Worm (Caenorhabditis elegans): ENCODE measurements around the gene svh-2.

svh-2 gene

ce11 chrX:6533038-6533437 lies 20.0 kb upstream of the svh-2 start:
- no peak for TF ChIP-seq ref-1 (GFP tag; conservative IDR thresholded peaks at IDR 0.05)
- TF ChIP-seq klf-2 (GFP tag; conservative IDR thresholded peaks at IDR 0.05): no peak
- TF ChIP-seq tab-1 (GFP tag; IDR thresholded peaks at IDR 0.05): no peak
- no peak for TF ChIP-seq T22C8.4 (GFP tag; IDR thresholded peaks at IDR 0.05)
- no peak for TF ChIP-seq ztf-23 (GFP tag; IDR thresholded peaks at IDR 0.05)
- no peak for TF ChIP-seq ztf-29 (GFP tag; IDR thresholded peaks at IDR 0.05)
- no peak for TF ChIP-seq cog-1 (tag; optimal IDR thresholded peaks at IDR 0.05)
- no peak for TF ChIP-seq med-1 (GFP tag; optimal IDR thresholded peaks at IDR 0.05; ENCODE audit: insufficient read depth)
- TF ChIP-seq flt-1 (GFP tag; IDR thresholded peaks at IDR 0.05): no peak

DNA sequence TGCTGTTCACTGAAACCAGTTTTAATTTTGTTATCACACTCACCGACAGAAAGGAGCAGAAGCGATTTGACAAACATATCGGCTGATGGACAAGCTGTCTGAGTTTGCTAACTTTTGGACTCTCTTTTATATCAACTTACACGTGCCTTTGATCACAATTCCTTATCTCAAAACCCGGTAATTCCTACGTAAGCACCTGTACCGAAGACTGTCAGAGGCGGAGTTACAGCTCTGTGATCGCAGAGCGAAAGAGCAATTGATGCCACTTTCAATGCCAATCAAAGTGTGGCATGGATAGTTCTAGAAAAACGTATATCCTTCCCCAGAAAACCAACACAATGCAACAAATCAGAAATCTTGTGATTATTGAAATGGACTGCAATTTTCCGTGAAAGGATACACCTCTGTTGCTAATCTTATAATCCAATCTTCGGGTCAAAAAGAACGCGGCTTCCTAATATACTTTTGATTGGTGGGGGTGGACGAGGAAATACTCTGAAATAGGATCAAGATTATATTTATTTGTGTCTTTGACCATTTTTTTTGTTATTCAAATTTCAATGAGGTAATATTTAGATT lies 16.3 kb upstream of the svh-2 start, which contains the start of gene ilys-5:
TSS of gene ilys-5 (minus strand) at position 140 of the 579 bp plus-strand sequence.
- TF ChIP-seq klf-2 (GFP tag; conservative IDR thresholded peaks at IDR 0.05) (no peak), tab-1 (GFP tag; IDR thresholded peaks at IDR 0.05) (no peak), T22C8.4 (GFP tag; IDR thresholded peaks at IDR 0.05) (no peak)

- TF ChIP-seq klf-2 (GFP tag; conservative IDR thresholded peaks at IDR 0.05) (no peak), med-1 (GFP tag; optimal IDR thresholded peaks at IDR 0.05; ENCODE audit: insufficient read depth) (no peak), tab-1 (GFP tag; IDR thresholded peaks at IDR 0.05) (no peak), cog-1 (tag; optimal IDR thresholded peaks at IDR 0.05) (no peak), flt-1 (GFP tag; IDR thresholded peaks at IDR 0.05) (no peak), ref-1 (GFP tag; conservative IDR thresholded peaks at IDR 0.05) (no peak), ztf-29 (GFP tag; IDR thresholded peaks at IDR 0.05) (no peak), ztf-23 (GFP tag; IDR thresholded peaks at IDR 0.05) (no peak), T22C8.4 (GFP tag; IDR thresholded peaks at IDR 0.05) (no peak)
These were observed 15.0 kb upstream of the svh-2 start for ce11 chrX:6538068-6538467.

ce11 chrX:6542692-6543091 lies 10.4 kb upstream of the svh-2 start, which contains the start of gene T14E8.2:
Gene T14E8.2, plus strand, starts transcription at chrX:6542992.
- no peak for TF ChIP-seq cog-1 (tag; optimal IDR thresholded peaks at IDR 0.05)
- no peak for TF ChIP-seq flt-1 (GFP tag; IDR thresholded peaks at IDR 0.05)
- no peak for TF ChIP-seq ztf-23 (GFP tag; IDR thresholded peaks at IDR 0.05)
- TF ChIP-seq klf-2 (GFP tag; conservative IDR thresholded peaks at IDR 0.05): no peak
- no peak for TF ChIP-seq ref-1 (GFP tag; conservative IDR thresholded peaks at IDR 0.05)
- TF ChIP-seq med-1 (GFP tag; optimal IDR thresholded peaks at IDR 0.05; ENCODE audit: insufficient read depth): no peak
- no peak for TF ChIP-seq tab-1 (GFP tag; IDR thresholded peaks at IDR 0.05)
- no peak for TF ChIP-seq T22C8.4 (GFP tag; IDR thresholded peaks at IDR 0.05)
- TF ChIP-seq ztf-29 (GFP tag; IDR thresholded peaks at IDR 0.05): no peak

DNA sequence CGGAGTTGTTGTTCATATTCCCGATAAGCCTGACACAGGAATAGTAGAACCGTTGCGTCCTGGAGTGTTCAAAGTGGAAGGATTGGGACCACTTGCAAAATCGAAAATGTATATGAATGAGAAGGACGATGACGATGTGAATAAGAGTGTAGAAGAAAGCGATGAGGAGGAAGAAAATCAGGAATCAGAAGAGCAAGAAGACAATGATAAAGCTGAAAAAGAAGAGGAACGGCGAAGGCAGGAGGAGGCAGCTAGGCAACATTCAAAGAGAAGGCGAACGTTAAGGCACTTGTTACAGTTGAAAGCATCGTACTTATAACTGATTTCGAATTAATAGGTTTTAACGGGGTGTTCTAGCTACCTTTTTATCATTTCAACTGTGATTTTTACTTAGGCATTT lies 9.4 kb upstream of the svh-2 start:
- TF ChIP-seq ref-1 (GFP tag; conservative IDR thresholded peaks at IDR 0.05): no peak
- TF ChIP-seq T22C8.4 (GFP tag; IDR thresholded peaks at IDR 0.05): no peak
- TF ChIP-seq med-1 (GFP tag; optimal IDR thresholded peaks at IDR 0.05; ENCODE audit: insufficient read depth): no peak
- no peak for TF ChIP-seq klf-2 (GFP tag; conservative IDR thresholded peaks at IDR 0.05)

- TF ChIP-seq flt-1 (GFP tag; IDR thresholded peaks at IDR 0.05) (no peak), med-1 (GFP tag; optimal IDR thresholded peaks at IDR 0.05; ENCODE audit: insufficient read depth) (no peak), T22C8.4 (GFP tag; IDR thresholded peaks at IDR 0.05) (no peak), cog-1 (tag; optimal IDR thresholded peaks at IDR 0.05) (no peak), klf-2 (GFP tag; conservative IDR thresholded peaks at IDR 0.05) (no peak), ref-1 (GFP tag; conservative IDR thresholded peaks at IDR 0.05) (no peak), ztf-23 (GFP tag; IDR thresholded peaks at IDR 0.05) (no peak), tab-1 (GFP tag; IDR thresholded peaks at IDR 0.05) (no peak), ztf-29 (GFP tag; IDR thresholded peaks at IDR 0.05) (no peak)
These were observed 1.9 kb upstream of the svh-2 start for ce11 chrX:6551073-6551652.

DNA sequence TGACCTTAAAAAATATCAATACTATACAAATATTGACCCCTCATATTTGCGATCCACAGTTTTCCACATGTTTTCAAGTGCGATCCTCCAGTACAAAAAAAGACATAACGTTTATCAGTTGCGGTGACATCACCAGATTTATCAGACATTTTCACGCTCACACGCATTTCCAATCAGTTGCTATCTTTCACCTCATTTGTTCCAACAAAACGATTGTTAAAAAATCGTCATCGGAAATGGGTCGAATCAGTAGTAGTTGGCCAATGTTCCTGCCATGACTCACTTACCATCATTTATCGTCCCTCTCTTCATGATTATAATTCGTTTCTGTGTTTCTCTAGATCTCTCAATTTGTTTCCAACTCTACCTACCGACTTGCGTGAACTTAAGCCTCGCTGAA lies 1.4 kb upstream of the svh-2 start:
- TF ChIP-seq med-1 (GFP tag; optimal IDR thresholded peaks at IDR 0.05; ENCODE audit: insufficient read depth) (no peak), tab-1 (GFP tag; IDR thresholded peaks at IDR 0.05) (no peak), ref-1 (GFP tag; conservative IDR thresholded peaks at IDR 0.05) (no peak), T22C8.4 (GFP tag; IDR thresholded peaks at IDR 0.05) (no peak), ztf-29 (GFP tag; IDR thresholded peaks at IDR 0.05) (no peak), klf-2 (GFP tag; conservative IDR thresholded peaks at IDR 0.05) (no peak), ztf-23 (GFP tag; IDR thresholded peaks at IDR 0.05) (no peak), cog-1 (tag; optimal IDR thresholded peaks at IDR 0.05) (no peak), flt-1 (GFP tag; IDR thresholded peaks at IDR 0.05) (no peak)

DNA sequence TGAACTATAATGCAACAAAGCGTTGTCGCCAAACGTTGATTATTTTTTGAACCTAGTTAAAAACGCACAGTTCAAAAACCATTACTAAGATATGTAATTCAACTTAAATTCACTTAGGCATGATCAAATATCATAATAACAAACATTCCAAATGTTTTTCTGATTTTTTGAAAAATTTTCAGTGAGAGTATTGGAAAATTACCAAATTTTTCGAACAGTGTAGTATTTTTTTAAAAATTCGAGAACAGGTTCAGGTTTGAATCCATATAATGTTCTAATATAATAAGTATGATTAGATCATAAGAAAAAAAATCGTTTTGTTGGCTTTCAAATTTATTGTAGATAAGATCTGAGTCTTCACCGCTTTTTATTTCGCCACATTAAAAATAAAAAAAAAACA lies 547 bp downstream of the svh-2 start:
- TF ChIP-seq ztf-23 (GFP tag; IDR thresholded peaks at IDR 0.05): no peak
- TF ChIP-seq T22C8.4 (GFP tag; IDR thresholded peaks at IDR 0.05): no peak
- no peak for TF ChIP-seq ref-1 (GFP tag; conservative IDR thresholded peaks at IDR 0.05)
- no peak for TF ChIP-seq ztf-29 (GFP tag; IDR thresholded peaks at IDR 0.05)
- TF ChIP-seq cog-1 (tag; optimal IDR thresholded peaks at IDR 0.05): no peak
- TF ChIP-seq flt-1 (GFP tag; IDR thresholded peaks at IDR 0.05): no peak
- no peak for TF ChIP-seq med-1 (GFP tag; optimal IDR thresholded peaks at IDR 0.05; ENCODE audit: insufficient read depth)
- TF ChIP-seq klf-2 (GFP tag; conservative IDR thresholded peaks at IDR 0.05): no peak
- TF ChIP-seq tab-1 (GFP tag; IDR thresholded peaks at IDR 0.05): no peak

- TF ChIP-seq flt-1 (GFP tag; IDR thresholded peaks at IDR 0.05) (no peak), cog-1 (tag; optimal IDR thresholded peaks at IDR 0.05) (no peak), T22C8.4 (GFP tag; IDR thresholded peaks at IDR 0.05) (no peak), ref-1 (GFP tag; conservative IDR thresholded peaks at IDR 0.05) (no peak), ztf-29 (GFP tag; IDR thresholded peaks at IDR 0.05) (no peak), ztf-23 (GFP tag; IDR thresholded peaks at IDR 0.05) (no peak), med-1 (GFP tag; optimal IDR thresholded peaks at IDR 0.05; ENCODE audit: insufficient read depth) (no peak), klf-2 (GFP tag; conservative IDR thresholded peaks at IDR 0.05) (no peak), tab-1 (GFP tag; IDR thresholded peaks at IDR 0.05) (no peak)
These were observed 7.4 kb downstream of the svh-2 start for ce11 chrX:6560495-6560894.

All from whole organism, midembryonic.